Fruit fly (Drosophila melanogaster): ENCODE measurements around the gene CG12708.

- TF ChIP-seq h (optimal IDR thresholded peaks at IDR 0.05) (no peak), BEAF-32 (GFP tag; optimal IDR thresholded peaks at IDR 0.05) (no peak), z (GFP tag; IDR thresholded peaks at IDR 0.05) (no peak), wdn (GFP tag; IDR thresholded peaks at IDR 0.05) (no peak), CG17328 (GFP tag; IDR thresholded peaks at IDR 0.05) (no peak), hth (optimal IDR thresholded peaks at IDR 0.05) (no peak)
These were observed 27.1 kb upstream of the CG12708 start for dm6 chrX:15648180-15648579.
